Worm (Caenorhabditis elegans) whole organism, L1 larva: ENCODE results near the gene tank-1.

Source experiments
- C16A3.4 ChIP-seq: fragments of 150-350 bp; optimal IDR thresholded peaks from 2 replicates; lab custom pipeline; 2014; ENCODE audit warnings: missing biosample characterization, missing genetic modification characterization
- F16B12.6 ChIP-seq: fragments of 150-350 bp; optimal IDR thresholded peaks from 2 replicates; lab custom pipeline; 2014; ENCODE audit warnings: missing biosample characterization, missing genetic modification characterization
- Y116A8C.19 ChIP-seq: sonication (generic microtip); optimal IDR thresholded peaks from 2 replicates; lab custom pipeline; 2016; ENCODE audit warnings: missing compliant biosample characterization, missing genetic modification characterization, borderline replicate concordance
- aha-1 ChIP-seq: fragments of 150-350 bp; optimal IDR thresholded peaks from 2 replicates; lab custom pipeline; 2014; ENCODE audit warnings: missing biosample characterization, missing genetic modification characterization
- aly-2 ChIP-seq: fragments of 150-350 bp; optimal IDR thresholded peaks from 2 replicates; lab custom pipeline; 2014; ENCODE audit warnings: missing biosample characterization, missing genetic modification characterization
- blmp-1 ChIP-seq: fragments of 150-350 bp; optimal IDR thresholded peaks from 2 replicates; lab custom pipeline; 2014; ENCODE audit warnings: missing biosample characterization, missing genetic modification characterization
- ceh-82 ChIP-seq, 3 experiments: fragments of 150-350 bp in 1 of 3; sonication (generic microtip) in 2 of 3; optimal IDR thresholded peaks; 2 replicates each; lab custom pipeline; 2014 to 2017; ENCODE audit warnings: missing biosample characterization in 3 of 3, missing genetic modification characterization in 3 of 3
- ceh-90 ChIP-seq: sonication (generic microtip); optimal IDR thresholded peaks from 2 replicates; lab custom pipeline; 2016; ENCODE audit warnings: missing genetic modification characterization, missing compliant biosample characterization
- ces-1 ChIP-seq: fragments of 150-350 bp; optimal IDR thresholded peaks from 2 replicates; lab custom pipeline; 2014; ENCODE audit warnings: missing biosample characterization, missing genetic modification reagents, missing genetic modification characterization
- dpl-1 ChIP-seq, 3 experiments: fragments of 150-350 bp in 2 of 3; sonication (generic microtip) in 1 of 3; optimal IDR thresholded peaks; 2 replicates each; lab custom pipeline; 2014 to 2017; ENCODE audit warnings: missing biosample characterization in 3 of 3, missing genetic modification characterization in 3 of 3, missing genetic modification reagents in 3 of 3
- dsc-1 ChIP-seq: sonication (generic microtip); optimal IDR thresholded peaks from 2 replicates; lab custom pipeline; 2016; ENCODE audit warnings: mild to moderate bottlenecking, missing genetic modification characterization, missing compliant biosample characterization
- egl-13 ChIP-seq: sonication (generic microtip); optimal IDR thresholded peaks from 2 replicates; lab custom pipeline; 2016; ENCODE audit warnings: missing genotype, missing genetic modification reagents, missing genetic modification characterization, missing compliant biosample characterization
- egl-27 ChIP-seq, 2 experiments: fragments of 150-350 bp in 1 of 2; sonication (generic microtip); optimal IDR thresholded peaks; 3 replicates each; lab custom pipeline; 2017 to 2018; ENCODE audit warnings: missing biosample characterization in 2 of 2, missing genetic modification characterization in 2 of 2, missing genetic modification reagents in 2 of 2
- elt-2 ChIP-seq: sonication (generic microtip); optimal IDR thresholded peaks from 2 replicates; lab custom pipeline; 2016; ENCODE audit warnings: missing genetic modification characterization, mild to moderate bottlenecking, inconsistent platforms, missing compliant biosample characterization, missing genetic modification reagents
- fkh-10 ChIP-seq: sonication (generic microtip); optimal IDR thresholded peaks from 2 replicates; lab custom pipeline; 2017; ENCODE audit warnings: missing biosample characterization, missing genetic modification reagents, missing genetic modification characterization
- fkh-8 ChIP-seq: sonication (generic microtip); optimal IDR thresholded peaks from 2 replicates; lab custom pipeline; 2016; ENCODE audit warnings: mild to moderate bottlenecking, missing genetic modification characterization, missing compliant biosample characterization
- hlh-4 ChIP-seq: sonication (generic microtip); optimal IDR thresholded peaks from 2 replicates; lab custom pipeline; 2016; ENCODE audit warnings: mild to moderate bottlenecking, missing genetic modification characterization, missing compliant biosample characterization
- hpl-2 ChIP-seq: fragments of 150-350 bp; optimal IDR thresholded peaks from 2 replicates; lab custom pipeline; 2014; ENCODE audit warnings: missing biosample characterization, missing genetic modification reagents, missing genetic modification characterization
- jun-1 ChIP-seq: fragments of 150-350 bp; optimal IDR thresholded peaks from 2 replicates; lab custom pipeline; 2014; ENCODE audit warnings: missing biosample characterization, missing genetic modification reagents, missing genetic modification characterization
- lin-13 ChIP-seq: fragments of 150-350 bp; optimal IDR thresholded peaks from 2 replicates; lab custom pipeline; 2014; ENCODE audit warnings: missing biosample characterization, missing genetic modification reagents, missing genetic modification characterization
- lin-14 ChIP-seq: fragments of 200-800 bp; sonication (Bioruptor generic); optimal IDR thresholded peaks from 2 replicates; lab custom pipeline; 2018; ENCODE audit warnings: mild to moderate bottlenecking, missing genetic modification characterization, moderate library complexity, missing compliant biosample characterization
- lsy-2 ChIP-seq, 2 experiments: fragments of 150-350 bp; optimal IDR thresholded peaks; 2 replicates each; lab custom pipeline; 2014; ENCODE audit warnings: missing biosample characterization in 2 of 2, missing genetic modification characterization in 2 of 2
- mep-1 ChIP-seq: fragments of 150-350 bp; optimal IDR thresholded peaks from 2 replicates; lab custom pipeline; 2014; ENCODE audit warnings: missing biosample characterization, missing genetic modification characterization
- nhr-11 ChIP-seq: fragments of 150-350 bp; optimal IDR thresholded peaks from 2 replicates; lab custom pipeline; 2014; ENCODE audit warnings: missing biosample characterization, missing genetic modification characterization
- nhr-12 ChIP-seq: sonication (generic microtip); optimal IDR thresholded peaks from 2 replicates; lab custom pipeline; 2017; ENCODE audit warnings: missing biosample characterization, missing genetic modification characterization
- nhr-19 ChIP-seq: fragments of 200-800 bp; sonication (Bioruptor generic); conservative IDR thresholded peaks from 2 replicates; pipeline ENCODE4 v1.3.6; 2022; ENCODE audit warnings: missing genetic modification characterization, missing compliant biosample characterization
- nhr-20 ChIP-seq: sonication (generic microtip); optimal IDR thresholded peaks from 2 replicates; lab custom pipeline; 2016; ENCODE audit warnings: mild to moderate bottlenecking, missing genetic modification characterization, missing compliant biosample characterization
- nhr-237 ChIP-seq: fragments of 150-350 bp; optimal IDR thresholded peaks from 2 replicates; lab custom pipeline; 2014; ENCODE audit warnings: missing biosample characterization, missing genetic modification characterization
- nhr-76 ChIP-seq: sonication (generic microtip); optimal IDR thresholded peaks from 2 replicates; lab custom pipeline; 2017; ENCODE audit warnings: missing biosample characterization, missing genetic modification characterization
- nhr-77 ChIP-seq: fragments of 150-350 bp; optimal IDR thresholded peaks from 2 replicates; lab custom pipeline; 2014; ENCODE audit warnings: missing biosample characterization, missing genetic modification characterization
- pag-3 ChIP-seq: sonication (generic microtip); optimal IDR thresholded peaks from 2 replicates; lab custom pipeline; 2017; ENCODE audit warnings: missing genetic modification characterization, mild to moderate bottlenecking, missing compliant biosample characterization, antibody characterized with exemption, borderline replicate concordance; ENCODE audit not compliant: insufficient read depth
- rnt-1 ChIP-seq: sonication (generic microtip); optimal IDR thresholded peaks from 2 replicates; lab custom pipeline; 2016; ENCODE audit warnings: mild to moderate bottlenecking, missing genetic modification characterization, moderate library complexity, missing compliant biosample characterization
- skn-1 ChIP-seq: fragments of 150-350 bp; optimal IDR thresholded peaks from 2 replicates; lab custom pipeline; 2014; ENCODE audit warnings: missing biosample characterization, missing genetic modification characterization
- snu-23 ChIP-seq: sonication (generic microtip); optimal IDR thresholded peaks from 2 replicates; lab custom pipeline; 2016; ENCODE audit warnings: missing genetic modification characterization, missing compliant biosample characterization
- sox-4 ChIP-seq: sonication (generic microtip); optimal IDR thresholded peaks from 2 replicates; lab custom pipeline; 2016; ENCODE audit warnings: missing genetic modification characterization, missing compliant biosample characterization
- swsn-7 ChIP-seq: sonication (generic microtip); optimal IDR thresholded peaks from 2 replicates; lab custom pipeline; 2016; ENCODE audit warnings: missing genetic modification characterization, missing compliant biosample characterization
- unc-30 ChIP-seq: sonication (generic microtip); optimal IDR thresholded peaks from 2 replicates; lab custom pipeline; 2017; ENCODE audit warnings: missing biosample characterization, missing genetic modification characterization
- vab-15 ChIP-seq: sonication (generic microtip); optimal IDR thresholded peaks from 2 replicates; lab custom pipeline; 2017; ENCODE audit warnings: missing genotype, mild to moderate bottlenecking, missing genetic modification characterization, missing compliant biosample characterization
- xbp-1 ChIP-seq: sonication (generic microtip); optimal IDR thresholded peaks from 2 replicates; lab custom pipeline; 2016; ENCODE audit warnings: missing genetic modification characterization, missing compliant biosample characterization
- zag-1 ChIP-seq: fragments of 150-350 bp; optimal IDR thresholded peaks from 2 replicates; lab custom pipeline; 2014; ENCODE audit warnings: missing biosample characterization, missing genetic modification characterization
- ztf-11 ChIP-seq, 2 experiments: sonication (generic microtip); optimal IDR thresholded peaks; 2 replicates each; lab custom pipeline; 2016 to 2017; ENCODE audit warnings: missing genetic modification characterization in 2 of 2, missing biosample characterization in 1 of 2, missing compliant biosample characterization in 1 of 2

Gene tank-1

DNA sequence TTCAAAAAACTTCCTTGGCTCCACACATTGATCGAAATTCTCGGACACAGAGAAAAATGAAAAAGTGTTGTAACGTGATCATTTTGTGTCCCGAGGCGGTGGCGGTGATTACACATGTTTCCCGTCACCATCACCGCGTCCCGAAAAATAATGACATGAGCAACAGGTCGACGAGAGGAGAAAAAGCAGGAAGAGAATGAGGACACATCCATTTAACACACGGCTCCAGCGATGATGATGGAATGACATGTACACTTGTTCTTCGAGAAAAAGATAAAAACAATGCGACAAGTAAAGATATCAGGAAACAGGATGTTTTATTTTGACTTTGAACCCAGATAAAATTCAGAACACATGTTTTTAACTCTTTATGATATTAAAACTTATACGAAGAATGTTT, 41.8 kb upstream of the tank-1 start (continued):
- TF ChIP-seq ztf-11 (tag; optimal IDR thresholded peaks at IDR 0.05; lab: Kevin White, UChicago) (no peak), lin-13 (GFP tag; lab: Kevin White, UChicago) (no peak), skn-1 (tag; lab: Kevin White, UChicago) (no peak), blmp-1 (tag; lab: Kevin White, UChicago) (no peak)

- TF ChIP-seq aha-1 (tag; lab: Kevin White, UChicago) (no peak), rnt-1 (tag; lab: Kevin White, UChicago) (peak; percentile 17), dsc-1 (tag; lab: Kevin White, UChicago) (peak; percentile 44), lin-14 (peak; percentile 16)
These were observed 40.6 kb upstream of the tank-1 start for ce11 chrV:1326067-1326466.

- TF ChIP-seq lin-14 (peak; percentile 71), fkh-10 (GFP tag; lab: Kevin White, UChicago) (peak; percentile 19), aly-2 (tag; lab: Kevin White, UChicago) (no peak), egl-27 (tag; optimal IDR thresholded peaks at IDR 0.05; lab: Kevin White, UChicago) (no peak), ces-1 (GFP tag; lab: Kevin White, UChicago) (no peak), mep-1 (tag; lab: Kevin White, UChicago) (no peak), nhr-12 (tag; lab: Kevin White, UChicago) (no peak), ceh-82 (tag; optimal IDR thresholded peaks at IDR 0.05; lab: Kevin White, UChicago) (peak in 1 of 3 experiments; percentile 5), swsn-7 (no peak)
These were observed 36.3 kb upstream of the tank-1 start for ce11 chrV:1321776-1322175.

DNA sequence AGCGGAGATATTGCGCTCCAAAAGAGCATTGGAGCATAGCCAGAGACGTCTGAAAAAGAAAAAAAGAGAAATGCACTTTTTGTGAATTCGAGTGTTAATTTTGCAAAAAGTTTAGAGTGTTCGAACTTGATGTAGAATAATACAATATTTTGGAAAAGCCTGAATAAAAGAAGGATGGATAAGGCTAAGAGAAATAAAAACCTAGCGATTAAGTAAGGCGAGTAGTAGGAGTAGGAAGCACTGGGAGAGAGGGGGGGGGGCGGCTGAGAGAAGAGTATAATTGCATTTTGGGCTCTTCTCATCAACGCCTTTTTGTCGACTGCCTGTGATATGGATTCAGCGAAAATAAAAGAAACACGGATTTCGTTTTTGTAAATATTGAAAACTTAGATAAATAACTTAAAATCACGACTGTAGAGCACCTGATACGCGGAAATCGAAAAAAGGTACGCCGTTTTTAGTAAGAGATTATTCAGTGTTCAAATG, 32.4 kb upstream of the tank-1 start, which contains the start of gene F16B3.3:
F16B3.3 (minus strand) TSS at position 51 of the 486 bp plus-strand sequence.
- no peak for TF ChIP-seq ceh-82 (tag; optimal IDR thresholded peaks at IDR 0.05; lab: Kevin White, UChicago)
- TF ChIP-seq fkh-8 (tag; lab: Kevin White, UChicago) = no peak
- no peak for TF ChIP-seq elt-2 (tag; lab: Kevin White, UChicago)
- TF ChIP-seq egl-27 (tag; optimal IDR thresholded peaks at IDR 0.05; lab: Kevin White, UChicago) = no peak
- no peak for TF ChIP-seq hlh-4 (tag; lab: Kevin White, UChicago)
- TF ChIP-seq nhr-20 (tag; lab: Kevin White, UChicago) = no peak
- no peak for TF ChIP-seq snu-23 (GFP tag; lab: Kevin White, UChicago)
- no peak for TF ChIP-seq dpl-1 (GFP tag; optimal IDR thresholded peaks at IDR 0.05; lab: Kevin White, UChicago)
- no peak for TF ChIP-seq sox-4 (tag; lab: Kevin White, UChicago)
- no peak for TF ChIP-seq unc-30 (tag; lab: Kevin White, UChicago)
- no peak for TF ChIP-seq zag-1
- no peak for TF ChIP-seq ceh-90
- TF ChIP-seq Y116A8C.19 (tag; lab: Kevin White, UChicago) = no peak
- no peak for TF ChIP-seq nhr-19 (GFP tag; lab: Robert Waterston, UW)
- TF ChIP-seq nhr-76 (tag; lab: Kevin White, UChicago) = no peak
- TF ChIP-seq F16B12.6 (tag; lab: Kevin White, UChicago) = no peak

DNA sequence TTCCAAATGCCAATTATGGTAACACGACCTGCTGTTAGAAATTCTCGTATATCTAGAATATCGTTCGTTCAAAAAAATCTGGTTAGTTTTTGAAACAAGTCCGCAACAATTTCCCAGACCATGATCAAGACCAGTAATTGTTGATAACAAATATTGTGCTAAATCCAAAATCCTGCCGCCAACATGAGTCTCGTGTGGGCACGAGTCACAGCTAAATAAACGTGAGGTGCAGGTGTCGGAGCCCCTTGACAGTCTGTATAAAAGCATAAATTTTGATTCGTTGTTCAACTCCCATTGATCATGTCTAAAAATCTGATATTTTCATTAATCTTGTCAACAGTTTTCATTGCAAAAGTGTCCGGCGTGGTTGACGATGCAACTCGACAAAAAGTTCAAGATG, 29.3 kb upstream of the tank-1 start, which contains the start of gene F16B3.2:
F16B3.2 (plus strand) TSS at position 301 of the 400 bp plus-strand sequence.
- TF ChIP-seq lsy-2 (tag; optimal IDR thresholded peaks at IDR 0.05; lab: Kevin White, UChicago) = no peak
- TF ChIP-seq nhr-20 (tag; lab: Kevin White, UChicago) = no peak

DNA sequence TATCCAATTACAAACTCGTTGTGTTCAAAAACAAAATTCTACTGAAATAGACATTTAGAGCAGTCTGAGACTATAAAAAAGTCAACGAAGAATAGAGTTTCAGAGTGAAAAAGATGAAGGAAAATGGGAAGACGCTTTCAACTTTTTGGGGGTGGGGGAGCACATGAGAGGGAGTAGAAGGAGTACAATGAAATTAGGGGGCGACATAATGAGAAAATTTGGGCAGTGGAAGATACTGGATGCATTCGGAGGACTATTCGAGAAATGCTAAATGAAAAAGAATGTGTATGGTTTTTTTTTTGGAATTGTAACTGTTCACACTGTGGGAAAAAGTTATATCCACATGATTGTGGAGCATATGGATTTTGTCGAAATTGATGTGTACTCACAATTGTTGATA, 27.8 kb upstream of the tank-1 start:
- TF ChIP-seq nhr-237 (tag; lab: Kevin White, UChicago) (no peak), nhr-77 (no peak), nhr-19 (GFP tag; lab: Robert Waterston, UW) (no peak), C16A3.4 (no peak), nhr-11 (tag; lab: Kevin White, UChicago) (no peak), nhr-12 (tag; lab: Kevin White, UChicago) (no peak), pag-3 (no peak), vab-15 (tag; lab: Kevin White, UChicago) (no peak), hpl-2 (GFP tag; lab: Kevin White, UChicago) (no peak), egl-27 (tag; optimal IDR thresholded peaks at IDR 0.05; lab: Kevin White, UChicago) (no peak), egl-13 (no peak), jun-1 (tag; lab: Kevin White, UChicago) (no peak), xbp-1 (tag; lab: Kevin White, UChicago) (no peak), Y116A8C.19 (tag; lab: Kevin White, UChicago) (no peak), rnt-1 (tag; lab: Kevin White, UChicago) (no peak), hlh-4 (tag; lab: Kevin White, UChicago) (no peak)
